Fruit fly (Drosophila melanogaster): ENCODE data around the gene CG15210.

CG15210 gene

DNA sequence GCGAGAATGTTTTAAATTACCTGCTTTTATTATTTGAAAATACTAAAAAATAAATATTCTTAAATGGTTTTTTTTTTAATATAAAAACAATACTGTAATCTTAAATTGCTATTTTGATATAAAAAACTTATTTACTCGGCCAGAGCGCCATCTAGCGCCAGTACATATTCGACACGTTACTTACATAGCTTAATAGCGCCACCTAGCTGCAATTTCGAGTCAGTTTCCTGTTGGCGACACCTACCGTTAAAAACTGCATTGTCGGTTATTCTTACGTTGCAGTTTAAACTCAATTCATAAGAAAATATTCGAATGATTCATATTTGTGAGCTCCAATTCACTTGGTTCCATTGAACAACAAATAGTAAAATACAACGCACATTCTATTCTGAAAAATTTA, 6.7 kb upstream of the CG15210 start (continued):
- TF ChIP-seq bsh (GFP tag; optimal IDR thresholded peaks at IDR 0.05) (peak in 1 of 2 experiments; percentile 56), gsb (GFP tag; IDR thresholded peaks at IDR 0.05) (no peak), lov (optimal IDR thresholded peaks at IDR 0.05) (no peak), lov (GFP tag; IDR thresholded peaks at IDR 0.05) (no peak), CG7372 (GFP tag; IDR thresholded peaks at IDR 0.05) (no peak; the same call in 1 of the 2 replicates), tll (GFP tag; optimal IDR thresholded peaks at IDR 0.05) (no peak), nerfin-1 (tag; optimal IDR thresholded peaks at IDR 0.05) (no peak), usp (GFP tag; optimal IDR thresholded peaks at IDR 0.05) (no peak), CG9817 (tag; optimal IDR thresholded peaks at IDR 0.05) (peak; percentile 79), NK7.1 (GFP tag; optimal IDR thresholded peaks at IDR 0.05) (peak; percentile 36), Sox100B (GFP tag; optimal IDR thresholded peaks at IDR 0.05) (peak; percentile 20), CG16779 (GFP tag; IDR thresholded peaks at IDR 0.05) (no peak), Vsx1 (GFP tag; optimal IDR thresholded peaks at IDR 0.05) (no peak), CG14860 (GFP tag; IDR thresholded peaks at IDR 0.05; ENCODE audit: partially characterized antibody) (no peak), CG13123 (GFP tag; optimal IDR thresholded peaks at IDR 0.05) (peak; percentile 10), run (tag; optimal IDR thresholded peaks at IDR 0.05) (no peak), chn (GFP tag; optimal IDR thresholded peaks at IDR 0.05) (peak; percentile 53), Atf3 (GFP tag; optimal IDR thresholded peaks at IDR 0.05) (peak; percentile 42), CG17385 (GFP tag; optimal IDR thresholded peaks at IDR 0.05) (peak; percentile 33), mld (GFP tag; IDR thresholded peaks at IDR 0.05; ENCODE audit: partially characterized antibody) (no peak), CG11085 (GFP tag; IDR thresholded peaks at IDR 0.05) (peak; percentile 73), CG13287 (GFP tag; IDR thresholded peaks at IDR 0.05; ENCODE audit: partially characterized antibody) (no peak), CG17328 (GFP tag; IDR thresholded peaks at IDR 0.05) (peak; percentile 48; the same call in 1 of the 2 replicates), grau (tag; optimal IDR thresholded peaks at IDR 0.05) (peak; percentile 69), CG15479 (GFP tag; optimal IDR thresholded peaks at IDR 0.05) (no peak), sna (GFP tag; IDR thresholded peaks at IDR 0.05; ENCODE audit: partially characterized antibody) (no peak), CG30403 (GFP tag; optimal IDR thresholded peaks at IDR 0.05) (peak; percentile 70), PHDP (tag; optimal IDR thresholded peaks at IDR 0.05) (peak; percentile 51), CG10543 (GFP tag; optimal IDR thresholded peaks at IDR 0.05) (peak; percentile 22), CG10366 (GFP tag; IDR thresholded peaks at IDR 0.05) (peak; percentile 55), CG10321 (GFP tag; IDR thresholded peaks at IDR 0.05) (no peak), CG14014 (GFP tag; IDR thresholded peaks at IDR 0.05) (peak; percentile 63), cg (GFP tag; optimal IDR thresholded peaks at IDR 0.05) (no peak), NfI (GFP tag; optimal IDR thresholded peaks at IDR 0.05) (peak; percentile 77), CG8089 (GFP tag; optimal IDR thresholded peaks at IDR 0.05) (peak; percentile 51), unc-4 (GFP tag; IDR thresholded peaks at IDR 0.05; ENCODE audit: partially characterized antibody) (no peak), mam (GFP tag; optimal IDR thresholded peaks at IDR 0.05) (peak; percentile 60), sim (GFP tag; IDR thresholded peaks at IDR 0.05) (no peak), bcd (GFP tag; optimal IDR thresholded peaks at IDR 0.05) (peak; percentile 67), Sry-β (GFP tag; optimal IDR thresholded peaks at IDR 0.05) (no peak), org-1 (GFP tag; optimal IDR thresholded peaks at IDR 0.05) (no peak), fd3F (GFP tag; optimal IDR thresholded peaks at IDR 0.05) (peak; percentile 36), CG7839 (tag; optimal IDR thresholded peaks at IDR 0.05) (peak; percentile 70), fd96Cb (tag; optimal IDR thresholded peaks at IDR 0.05) (peak; percentile 30), CG8388 (GFP tag; optimal IDR thresholded peaks at IDR 0.05) (no peak), gro (GFP tag; optimal IDR thresholded peaks at IDR 0.05) (peak; percentile 43), CG3995 (GFP tag; optimal IDR thresholded peaks at IDR 0.05) (no peak), Optix (GFP tag; IDR thresholded peaks at IDR 0.05) (peak; percentile 51; the same call in 2 of the 3 replicates), Xbp1 (GFP tag; optimal IDR thresholded peaks at IDR 0.05) (peak; percentile 86), jing (GFP tag; optimal IDR thresholded peaks at IDR 0.05) (no peak), Ravus (GFP tag; IDR thresholded peaks at IDR 0.05) (no peak)

Measured in whole organism, embryonic.